Worm (Caenorhabditis elegans) whole organism, L1 larva: ENCODE results near the gene K02E7.1.

Experiments used
- C34B4.2 ChIP-seq: sonication (generic microtip); optimal IDR thresholded peaks from 2 replicates; lab custom pipeline; 2017; ENCODE audit warnings: mild to moderate bottlenecking, missing genetic modification characterization, missing compliant biosample characterization
- aha-1 ChIP-seq: fragments of 150-350 bp; optimal IDR thresholded peaks from 2 replicates; lab custom pipeline; 2014; ENCODE audit warnings: missing biosample characterization, missing genetic modification characterization
- alr-1 ChIP-seq: fragments of 200-800 bp; sonication (Bioruptor generic); optimal IDR thresholded peaks from 2 replicates; lab custom pipeline; 2018; ENCODE audit warnings: borderline replicate concordance, mild to moderate bottlenecking, missing genetic modification characterization, missing compliant biosample characterization
- ceh-8 ChIP-seq: fragments of 200-800 bp; sonication (Bioruptor generic); optimal IDR thresholded peaks from 2 replicates; lab custom pipeline; 2018; ENCODE audit warnings: mild to moderate bottlenecking, missing genetic modification characterization, moderate library complexity, missing compliant biosample characterization
- ceh-88 ChIP-seq: fragments of 200-800 bp; sonication (Bioruptor generic); IDR thresholded peaks from 2 replicates; pipeline ENCODE4 v1.3.6; 2022; ENCODE audit warnings: missing genetic modification characterization, missing compliant biosample characterization
- dsc-1 ChIP-seq: sonication (generic microtip); optimal IDR thresholded peaks from 2 replicates; lab custom pipeline; 2016; ENCODE audit warnings: mild to moderate bottlenecking, missing genetic modification characterization, missing compliant biosample characterization
- efl-1 ChIP-seq, 4 experiments: fragments of 150-350 bp; optimal IDR thresholded peaks in 3 of 4; peaks in 1 of 4; 1 replicate in 1 of 4; 2 replicates in 3 of 4; lab custom pipeline; 2014; ENCODE audit warnings: missing biosample characterization in 2 of 4, missing genetic modification characterization in 2 of 4, missing genetic modification reagents in 2 of 4
- egl-27 ChIP-seq, 2 experiments: fragments of 150-350 bp in 1 of 2; sonication (generic microtip); optimal IDR thresholded peaks; 3 replicates each; lab custom pipeline; 2017 to 2018; ENCODE audit warnings: missing biosample characterization in 2 of 2, missing genetic modification characterization in 2 of 2, missing genetic modification reagents in 2 of 2
- elt-2 ChIP-seq: sonication (generic microtip); optimal IDR thresholded peaks from 2 replicates; lab custom pipeline; 2016; ENCODE audit warnings: missing genetic modification characterization, mild to moderate bottlenecking, inconsistent platforms, missing compliant biosample characterization, missing genetic modification reagents
- fkh-10 ChIP-seq: sonication (generic microtip); optimal IDR thresholded peaks from 2 replicates; lab custom pipeline; 2017; ENCODE audit warnings: missing biosample characterization, missing genetic modification reagents, missing genetic modification characterization
- fkh-8 ChIP-seq: sonication (generic microtip); optimal IDR thresholded peaks from 2 replicates; lab custom pipeline; 2016; ENCODE audit warnings: mild to moderate bottlenecking, missing genetic modification characterization, missing compliant biosample characterization
- fos-1 ChIP-seq: fragments of 150-350 bp; optimal IDR thresholded peaks from 2 replicates; lab custom pipeline; 2014; ENCODE audit warnings: missing biosample characterization, missing genetic modification characterization
- grh-1 ChIP-seq: fragments of 200-800 bp; sonication (Bioruptor generic); IDR thresholded peaks from 2 replicates; pipeline ENCODE4 v1.3.6; 2022; ENCODE audit warnings: missing genetic modification reagents, missing genetic modification characterization, missing compliant biosample characterization
- hlh-17 ChIP-seq: fragments of 200-800 bp; sonication (Bioruptor generic); optimal IDR thresholded peaks from 2 replicates; lab custom pipeline; 2018; ENCODE audit warnings: missing genetic modification characterization, mild to moderate bottlenecking, missing compliant biosample characterization, moderate library complexity, borderline replicate concordance
- irx-1 ChIP-seq: sonication (generic microtip); optimal IDR thresholded peaks from 2 replicates; lab custom pipeline; 2016; ENCODE audit warnings: missing genetic modification characterization, missing compliant biosample characterization
- jun-1 ChIP-seq: fragments of 150-350 bp; optimal IDR thresholded peaks from 2 replicates; lab custom pipeline; 2014; ENCODE audit warnings: missing biosample characterization, missing genetic modification reagents, missing genetic modification characterization
- lin-13 ChIP-seq: fragments of 150-350 bp; optimal IDR thresholded peaks from 2 replicates; lab custom pipeline; 2014; ENCODE audit warnings: missing biosample characterization, missing genetic modification reagents, missing genetic modification characterization
- lin-15B ChIP-seq: fragments of 150-350 bp; sonication (generic microtip); optimal IDR thresholded peaks from 3 replicates; lab custom pipeline; 2014; ENCODE audit warnings: missing biosample characterization, missing genetic modification characterization
- lsy-2 ChIP-seq, 2 experiments: fragments of 150-350 bp; optimal IDR thresholded peaks; 2 replicates each; lab custom pipeline; 2014; ENCODE audit warnings: missing biosample characterization in 2 of 2, missing genetic modification characterization in 2 of 2
- mab-9 ChIP-seq: fragments of 200-800 bp; sonication (Bioruptor generic); IDR thresholded peaks from 2 replicates; pipeline ENCODE4 v1.3.6; 2022; ENCODE audit warnings: missing genetic modification reagents, missing genetic modification characterization, missing compliant biosample characterization
- mdl-1 ChIP-seq, 2 experiments: fragments of 150-350 bp; optimal IDR thresholded peaks; 2 replicates each; lab custom pipeline; 2014 to 2017; ENCODE audit warnings: missing biosample characterization in 2 of 2, missing genetic modification characterization in 2 of 2, inconsistent platforms in 1 of 2
- nhr-11 ChIP-seq: fragments of 150-350 bp; optimal IDR thresholded peaks from 2 replicates; lab custom pipeline; 2014; ENCODE audit warnings: missing biosample characterization, missing genetic modification characterization
- nhr-19 ChIP-seq: fragments of 200-800 bp; sonication (Bioruptor generic); conservative IDR thresholded peaks from 2 replicates; pipeline ENCODE4 v1.3.6; 2022; ENCODE audit warnings: missing genetic modification characterization, missing compliant biosample characterization
- nhr-20 ChIP-seq: sonication (generic microtip); optimal IDR thresholded peaks from 2 replicates; lab custom pipeline; 2016; ENCODE audit warnings: mild to moderate bottlenecking, missing genetic modification characterization, missing compliant biosample characterization
- nhr-237 ChIP-seq: fragments of 150-350 bp; optimal IDR thresholded peaks from 2 replicates; lab custom pipeline; 2014; ENCODE audit warnings: missing biosample characterization, missing genetic modification characterization
- nhr-28 ChIP-seq: fragments of 150-350 bp; optimal IDR thresholded peaks from 2 replicates; lab custom pipeline; 2014; ENCODE audit warnings: missing biosample characterization, missing genetic modification characterization
- nhr-90 ChIP-seq: sonication (generic microtip); optimal IDR thresholded peaks from 2 replicates; lab custom pipeline; 2016; ENCODE audit warnings: mild to moderate bottlenecking, missing genetic modification characterization, missing compliant biosample characterization; ENCODE audit not compliant: poor library complexity
- pag-3 ChIP-seq: sonication (generic microtip); optimal IDR thresholded peaks from 2 replicates; lab custom pipeline; 2017; ENCODE audit warnings: missing genetic modification characterization, mild to moderate bottlenecking, missing compliant biosample characterization, antibody characterized with exemption, borderline replicate concordance; ENCODE audit not compliant: insufficient read depth
- pqm-1 ChIP-seq: sonication (generic microtip); optimal IDR thresholded peaks from 3 replicates; lab custom pipeline; 2017; ENCODE audit warnings: missing biosample characterization, missing genetic modification characterization
- rnt-1 ChIP-seq: sonication (generic microtip); optimal IDR thresholded peaks from 2 replicates; lab custom pipeline; 2016; ENCODE audit warnings: mild to moderate bottlenecking, missing genetic modification characterization, moderate library complexity, missing compliant biosample characterization
- skn-1 ChIP-seq: fragments of 150-350 bp; optimal IDR thresholded peaks from 2 replicates; lab custom pipeline; 2014; ENCODE audit warnings: missing biosample characterization, missing genetic modification characterization
- sox-4 ChIP-seq: sonication (generic microtip); optimal IDR thresholded peaks from 2 replicates; lab custom pipeline; 2016; ENCODE audit warnings: missing genetic modification characterization, missing compliant biosample characterization
- sptf-1 ChIP-seq: fragments of 150-350 bp; optimal IDR thresholded peaks from 2 replicates; lab custom pipeline; 2014; ENCODE audit warnings: missing biosample characterization, missing genetic modification characterization
- unc-130 ChIP-seq: fragments of 150-350 bp; optimal IDR thresholded peaks from 2 replicates; lab custom pipeline; 2017; ENCODE audit warnings: missing biosample characterization, missing genetic modification characterization, inconsistent platforms
- unc-86 ChIP-seq: sonication (generic microtip); optimal IDR thresholded peaks from 2 replicates; lab custom pipeline; 2016; ENCODE audit warnings: missing genetic modification characterization, missing compliant biosample characterization
- ztf-11 ChIP-seq, 2 experiments: sonication (generic microtip); optimal IDR thresholded peaks; 2 replicates each; lab custom pipeline; 2016 to 2017; ENCODE audit warnings: missing genetic modification characterization in 2 of 2, missing biosample characterization in 1 of 2, missing compliant biosample characterization in 1 of 2

K02E7.1 gene

ce11 chrII:1090743-1091142 is 7.8 kb downstream of the K02E7.1 start (continued):
- TF ChIP-seq lin-13 (GFP tag; lab: Kevin White, UChicago): peak; percentile 15
- peak; percentile 63 for TF ChIP-seq grh-1
- no peak for TF ChIP-seq fos-1 (tag; lab: Kevin White, UChicago)
- TF ChIP-seq fkh-10 (GFP tag; lab: Kevin White, UChicago): no peak

ce11 chrII:1091706-1092105 is 8.7 kb downstream of the K02E7.1 start, which contains the start of gene snf-3:
snf-3 (plus strand) TSS chrII:1092006.
- TF ChIP-seq lin-15B (tag; lab: Kevin White, UChicago) (no peak), ztf-11 (tag; optimal IDR thresholded peaks at IDR 0.05; lab: Kevin White, UChicago) (no peak), nhr-28 (tag; lab: Kevin White, UChicago) (no peak), rnt-1 (tag; lab: Kevin White, UChicago) (no peak), sox-4 (tag; lab: Kevin White, UChicago) (no peak), jun-1 (tag; lab: Kevin White, UChicago) (no peak), C34B4.2 (tag; lab: Kevin White, UChicago) (no peak), lsy-2 (tag; optimal IDR thresholded peaks at IDR 0.05; lab: Kevin White, UChicago) (no peak), unc-130 (tag; lab: Kevin White, UChicago) (no peak), nhr-237 (tag; lab: Kevin White, UChicago) (no peak), nhr-19 (GFP tag; lab: Robert Waterston, UW) (no peak), unc-86 (tag; lab: Kevin White, UChicago) (no peak), sptf-1 (tag; lab: Kevin White, UChicago) (no peak), pag-3 (tag; lab: Kevin White, UChicago) (no peak), egl-27 (tag; optimal IDR thresholded peaks at IDR 0.05; lab: Kevin White, UChicago) (no peak), grh-1 (no peak), alr-1 (no peak)
- TF ChIP-seq, all 84 proteins: peak for 0

DNA sequence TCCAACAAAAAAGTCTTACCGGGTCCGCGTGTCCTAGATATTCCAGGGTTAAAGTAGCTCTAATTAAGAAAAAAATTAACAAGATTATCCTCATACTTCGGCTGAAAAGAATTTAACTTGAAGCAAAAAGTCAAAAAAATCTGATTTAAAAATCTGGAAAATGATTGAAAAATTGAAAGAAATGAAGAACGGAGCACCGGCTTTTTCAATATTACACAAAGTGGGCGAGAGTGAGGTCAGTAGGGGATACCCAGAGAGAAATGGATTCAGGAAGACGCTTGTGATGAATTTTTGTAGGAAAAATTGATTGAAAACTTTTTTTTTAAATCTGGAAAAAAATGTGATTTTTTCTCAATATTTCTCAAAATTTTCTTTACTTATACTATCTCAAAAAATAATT is 17.8 kb downstream of the K02E7.1 start, which contains the start of gene pho-14:
TSS of gene pho-14 (minus strand) at position 101 of the 400 bp plus-strand sequence.
- no peak for TF ChIP-seq fkh-8 (tag; lab: Kevin White, UChicago)
- no peak for TF ChIP-seq unc-86 (tag; lab: Kevin White, UChicago)
- no peak for TF ChIP-seq fos-1 (tag; lab: Kevin White, UChicago)
- no peak for TF ChIP-seq dsc-1 (tag; lab: Kevin White, UChicago)
- no peak for TF ChIP-seq hlh-17
- TF ChIP-seq lin-15B (tag; lab: Kevin White, UChicago): no peak
- TF ChIP-seq nhr-90 (tag; lab: Kevin White, UChicago): no peak
- TF ChIP-seq ceh-88 (GFP tag; lab: Robert Waterston, UW): no peak
- no peak for TF ChIP-seq mdl-1 (tag; optimal IDR thresholded peaks at IDR 0.05; lab: Kevin White, UChicago)
- no peak for TF ChIP-seq unc-130 (tag; lab: Kevin White, UChicago)
- TF ChIP-seq mab-9 (GFP tag; lab: Robert Waterston, UW): no peak
- no peak for TF ChIP-seq irx-1 (tag; lab: Kevin White, UChicago)
- TF ChIP-seq nhr-11 (tag; lab: Kevin White, UChicago): no peak
- TF ChIP-seq nhr-20 (tag; lab: Kevin White, UChicago): no peak
- no peak for TF ChIP-seq skn-1 (tag; lab: Kevin White, UChicago)
- no peak for TF ChIP-seq aha-1 (tag; lab: Kevin White, UChicago)
- TF ChIP-seq nhr-237 (tag; lab: Kevin White, UChicago): no peak

DNA sequence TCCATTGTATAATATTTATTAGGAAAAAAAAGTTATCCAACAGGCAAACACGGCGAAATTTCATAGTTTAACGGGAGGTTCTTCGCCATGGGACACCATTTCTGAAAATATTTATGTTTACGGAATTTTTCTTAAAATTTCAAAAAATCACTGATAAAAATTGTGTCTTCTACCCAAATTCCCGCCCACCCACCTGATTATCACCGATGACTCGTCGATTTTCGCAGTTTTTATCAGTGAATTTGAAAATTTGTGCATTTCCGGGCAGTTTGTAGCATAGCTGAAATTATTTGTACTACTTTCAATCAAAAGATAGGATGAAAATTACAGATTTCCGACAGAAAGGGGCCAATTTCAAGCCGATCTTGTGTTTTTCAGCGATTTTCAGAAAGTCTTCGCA is 18.5 kb downstream of the K02E7.1 start:
- TF ChIP-seq pqm-1 (tag; lab: Kevin White, UChicago): peak; percentile 33
- peak; percentile 94 for TF ChIP-seq elt-2 (tag; lab: Kevin White, UChicago)
- peak; percentile 12 for TF ChIP-seq jun-1 (tag; lab: Kevin White, UChicago)
- no peak for TF ChIP-seq efl-1 (optimal IDR thresholded peaks at IDR 0.05; lab: Kevin White, UChicago)
- peak in 1 of 2 experiments; percentile 56 for TF ChIP-seq efl-1 (GFP tag; optimal IDR thresholded peaks at IDR 0.05 in 1 of 2; lab: Kevin White, UChicago)
- no peak for TF ChIP-seq ceh-8 (GFP tag; lab: Kevin White, UChicago)
